Fruit fly (Drosophila melanogaster): ENCODE measurements around the gene CG6833.
A peak's percentile ranks its signal among the peaks of the same experiment; 100 is the strongest.

CG6833 gene

dm6 chr3L:14004963-14005458 is 46.0 kb upstream of the CG6833 start (continued):
- TF ChIP-seq lab (GFP tag; optimal IDR thresholded peaks at IDR 0.05), result peak; percentile 97
- peak; percentile 80 for TF ChIP-seq Jarid2 (GFP tag; optimal IDR thresholded peaks at IDR 0.05)
- peak; percentile 95 for TF ChIP-seq CG10209 (GFP tag; optimal IDR thresholded peaks at IDR 0.05)
- TF ChIP-seq tin (GFP tag; optimal IDR thresholded peaks at IDR 0.05), result peak; percentile 97
- peak; percentile 78 for TF ChIP-seq CG8290 (GFP tag; optimal IDR thresholded peaks at IDR 0.05)
- TF ChIP-seq CG8290 (tag; optimal IDR thresholded peaks at IDR 0.05), result peak; percentile 39 to 98
- TF ChIP-seq caup (GFP tag; optimal IDR thresholded peaks at IDR 0.05; ENCODE audit: severe bottlenecking), result peak; percentile 95
- TF ChIP-seq corto (GFP tag; optimal IDR thresholded peaks at IDR 0.05), result peak; percentile 91
- TF ChIP-seq Max (GFP tag; optimal IDR thresholded peaks at IDR 0.05), result peak; percentile 92
- TF ChIP-seq bcd (GFP tag; optimal IDR thresholded peaks at IDR 0.05), result peak; percentile 95
- peak; percentile 87 for TF ChIP-seq Doc2 (GFP tag; IDR thresholded peaks at IDR 0.05)
- TF ChIP-seq unc-4 (GFP tag; IDR thresholded peaks at IDR 0.05; ENCODE audit: partially characterized antibody), result 0 out of 2 replicates have a peak, but pooled peaks have one; percentile 25
- TF ChIP-seq repo (GFP tag; optimal IDR thresholded peaks at IDR 0.05), result peak; percentile 94
- no peak for TF ChIP-seq CG7745 (tag; optimal IDR thresholded peaks at IDR 0.05)
- no peak for TF ChIP-seq abd-A (tag; optimal IDR thresholded peaks at IDR 0.05)
- TF ChIP-seq CG10979 (tag; optimal IDR thresholded peaks at IDR 0.05), result peak; percentile 92
- TF ChIP-seq exex (tag; optimal IDR thresholded peaks at IDR 0.05), result peak; percentile 73
- peak; percentile 94 for TF ChIP-seq aop (GFP tag; IDR thresholded peaks at IDR 0.05)
- TF ChIP-seq zen2 (GFP tag; IDR thresholded peaks at IDR 0.05; ENCODE audit: partially characterized antibody), result no peak
- TF ChIP-seq D19B (GFP tag; optimal IDR thresholded peaks at IDR 0.05), result no peak
- no peak for TF ChIP-seq CG17568 (GFP tag; optimal IDR thresholded peaks at IDR 0.05)
- TF ChIP-seq CG2875 (GFP tag; optimal IDR thresholded peaks at IDR 0.05), result peak; percentile 93
- peak; percentile 44 for TF ChIP-seq MESR4 (GFP tag; optimal IDR thresholded peaks at IDR 0.05)
- peak; percentile 95 for TF ChIP-seq CG32772 (GFP tag; IDR thresholded peaks at IDR 0.05)
- peak; percentile 97 for TF ChIP-seq CG30403 (GFP tag; optimal IDR thresholded peaks at IDR 0.05)
- peak; percentile 96 for TF ChIP-seq PHDP (tag; optimal IDR thresholded peaks at IDR 0.05)
- TF ChIP-seq Xrp1 (GFP tag; IDR thresholded peaks at IDR 0.05), result peak; percentile 93
- TF ChIP-seq cato (GFP tag; optimal IDR thresholded peaks at IDR 0.05; ENCODE audit: borderline replicate concordance), result peak; percentile 91
- peak; percentile 93 for TF ChIP-seq CG11093 (GFP tag; IDR thresholded peaks at IDR 0.05)
- 0 out of 3 replicates have a peak, but pooled peaks have one; percentile 12 for TF ChIP-seq knrl (GFP tag; IDR thresholded peaks at IDR 0.05; ENCODE audit: partially characterized antibody)
- TF ChIP-seq zf30C (GFP tag; optimal IDR thresholded peaks at IDR 0.05), result no peak
- TF ChIP-seq CG7556 (GFP tag; optimal IDR thresholded peaks at IDR 0.05), result peak; percentile 93
- TF ChIP-seq Taf1 (GFP tag; IDR thresholded peaks at IDR 0.05), result peak; percentile 76
- TF ChIP-seq CG17912 (GFP tag; optimal IDR thresholded peaks at IDR 0.05), result peak; percentile 83
- peak; percentile 94 for TF ChIP-seq Side (GFP tag; optimal IDR thresholded peaks at IDR 0.05)
- peak; percentile 91 for TF ChIP-seq schlank (tag; optimal IDR thresholded peaks at IDR 0.05)
- TF ChIP-seq MTF-1 (GFP tag; optimal IDR thresholded peaks at IDR 0.05; ENCODE audit: borderline replicate concordance), result peak; percentile 75
- peak; percentile 75; the same call in 2 of the 3 replicates for TF ChIP-seq sr (GFP tag; IDR thresholded peaks at IDR 0.05)
- peak; percentile 87 for TF ChIP-seq CG10565 (GFP tag; optimal IDR thresholded peaks at IDR 0.05)
- TF ChIP-seq chinmo (GFP tag; IDR thresholded peaks at IDR 0.05; ENCODE audit: partially characterized antibody), result peak; percentile 100
- TF ChIP-seq ac (GFP tag; optimal IDR thresholded peaks at IDR 0.05), result peak; percentile 43
- TF ChIP-seq Gug (GFP tag; IDR thresholded peaks at IDR 0.05), result peak; percentile 79
- TF ChIP-seq Fer2 (tag; optimal IDR thresholded peaks at IDR 0.05), result peak; percentile 82
- peak; percentile 96 for TF ChIP-seq CG8944 (GFP tag; optimal IDR thresholded peaks at IDR 0.05)
- peak; percentile 94 for TF ChIP-seq CG1792 (GFP tag; optimal IDR thresholded peaks at IDR 0.05)
- peak; percentile 66 for TF ChIP-seq Usf (GFP tag; optimal IDR thresholded peaks at IDR 0.05)
- no peak for TF ChIP-seq ato (GFP tag; IDR thresholded peaks at IDR 0.05; ENCODE audit: partially characterized antibody)
- TF ChIP-seq Hey (tag; optimal IDR thresholded peaks at IDR 0.05), result peak; percentile 81
- TF ChIP-seq jumu (GFP tag; optimal IDR thresholded peaks at IDR 0.05), result peak; percentile 94

All from whole organism, embryonic.